Fruit fly (Drosophila melanogaster): ENCODE measurements around the gene Hex-t1.
A peak's percentile ranks its signal among the peaks of the same experiment; 100 is the strongest.

Gene Hex-t1

DNA sequence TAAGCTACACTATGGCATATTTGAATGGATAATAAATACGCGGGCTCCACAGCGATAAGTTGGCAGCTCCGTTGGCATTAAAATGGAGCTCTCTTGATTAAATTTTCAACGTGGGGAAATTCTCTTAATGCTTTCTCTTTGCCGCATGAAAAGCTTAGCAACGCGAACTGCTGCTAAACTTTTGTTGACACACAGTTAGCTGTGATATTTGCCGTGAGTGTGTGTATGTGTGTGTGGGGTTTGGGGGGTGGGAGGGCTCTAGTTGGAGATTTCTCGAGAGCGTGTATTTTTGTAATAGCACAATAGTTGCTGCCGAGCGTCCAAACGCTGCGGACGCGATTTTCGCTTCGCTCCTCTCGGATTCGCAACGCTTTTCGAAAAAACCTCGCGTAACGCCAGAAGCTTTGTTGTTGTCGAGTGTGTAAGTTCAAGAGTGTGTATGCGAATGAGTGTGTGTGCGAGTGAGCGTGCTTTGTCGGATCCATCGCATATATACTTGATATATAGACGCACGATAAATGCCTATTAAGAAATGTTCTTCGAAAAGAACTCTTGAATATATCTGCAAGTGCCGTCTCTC, 12.4 kb downstream of the Hex-t1 start, which contains the start of gene CG5455 (continued):
- TF ChIP-seq CG15514 (GFP tag; optimal IDR thresholded peaks at IDR 0.05) (peak; percentile 73), CG34224 (GFP tag; IDR thresholded peaks at IDR 0.05; ENCODE audit: partially characterized antibody) (peak; percentile 40), PHDP (tag; optimal IDR thresholded peaks at IDR 0.05) (peak; percentile 65), Trl (optimal IDR thresholded peaks at IDR 0.05) (peak; percentile 76 to 90), Trl (GFP tag; optimal IDR thresholded peaks at IDR 0.05) (peak; percentile 17), CG3281 (GFP tag; optimal IDR thresholded peaks at IDR 0.05) (peak; percentile 75), sqz (GFP tag; optimal IDR thresholded peaks at IDR 0.05) (no peak), Dbx (GFP tag; IDR thresholded peaks at IDR 0.05) (peak; percentile 89), Sry-β (GFP tag; optimal IDR thresholded peaks at IDR 0.05) (no peak), CG3407 (GFP tag; optimal IDR thresholded peaks at IDR 0.05) (no peak), wek (GFP tag; optimal IDR thresholded peaks at IDR 0.05) (peak; percentile 72), tap (tag; optimal IDR thresholded peaks at IDR 0.05) (peak; percentile 7), CG12659 (GFP tag; optimal IDR thresholded peaks at IDR 0.05) (peak; percentile 30), Fer1 (GFP tag; optimal IDR thresholded peaks at IDR 0.05) (peak; percentile 74), NC2β (GFP tag; optimal IDR thresholded peaks at IDR 0.05) (no peak), vvl (GFP tag; IDR thresholded peaks at IDR 0.05) (peak; percentile 77), scrt (GFP tag; optimal IDR thresholded peaks at IDR 0.05) (peak; percentile 65), ato (GFP tag; IDR thresholded peaks at IDR 0.05; ENCODE audit: partially characterized antibody) (0 out of 2 replicates have a peak, but pooled peaks have one; percentile 28), gce (GFP tag; IDR thresholded peaks at IDR 0.05) (0 out of 3 replicates have a peak, but pooled peaks have one; percentile 38), CG32532 (GFP tag; IDR thresholded peaks at IDR 0.05) (peak; percentile 69), CG12299 (tag; optimal IDR thresholded peaks at IDR 0.05) (peak; percentile 74), luna (GFP tag; optimal IDR thresholded peaks at IDR 0.05) (peak; percentile 38), Camta (GFP tag; optimal IDR thresholded peaks at IDR 0.05) (no peak), CG12236 (GFP tag; optimal IDR thresholded peaks at IDR 0.05) (no peak), CG8478 (optimal IDR thresholded peaks at IDR 0.05) (no peak), CG11504 (tag; optimal IDR thresholded peaks at IDR 0.05) (peak; percentile 75), CG10321 (GFP tag; IDR thresholded peaks at IDR 0.05) (0 out of 2 replicates have a peak, but pooled peaks have one; percentile 24), caup (GFP tag; optimal IDR thresholded peaks at IDR 0.05; ENCODE audit: severe bottlenecking) (peak; percentile 80), CG9727 (GFP tag; optimal IDR thresholded peaks at IDR 0.05) (peak; percentile 29), CG10654 (GFP tag; optimal IDR thresholded peaks at IDR 0.05) (no peak), CG16863 (GFP tag; optimal IDR thresholded peaks at IDR 0.05) (peak; percentile 30), Rfx (GFP tag; IDR thresholded peaks at IDR 0.05) (peak; percentile 77), eyg (GFP tag; optimal IDR thresholded peaks at IDR 0.05) (peak; percentile 23), CG10565 (GFP tag; optimal IDR thresholded peaks at IDR 0.05) (no peak), CG15479 (GFP tag; optimal IDR thresholded peaks at IDR 0.05) (no peak), CG12219 (GFP tag; optimal IDR thresholded peaks at IDR 0.05) (peak; percentile 38), CG17385 (GFP tag; optimal IDR thresholded peaks at IDR 0.05) (peak; percentile 55), pan (optimal IDR thresholded peaks at IDR 0.05) (no peak), pan (GFP tag; optimal IDR thresholded peaks at IDR 0.05 in 1 of 2, IDR thresholded peaks at IDR 0.05 in 1 of 2) (peak in 1 of 2 experiments; percentile 62), ham (GFP tag; IDR thresholded peaks at IDR 0.05) (0 out of 2 replicates have a peak, but pooled peaks have one; percentile 19), CG17568 (GFP tag; optimal IDR thresholded peaks at IDR 0.05) (peak; percentile 59), CG3163 (GFP tag; optimal IDR thresholded peaks at IDR 0.05) (peak; percentile 100), CG6272 (GFP tag; IDR thresholded peaks at IDR 0.05) (0 out of 2 replicates have a peak, but pooled peaks have one; percentile 13), CG16779 (GFP tag; IDR thresholded peaks at IDR 0.05) (peak; percentile 79), CG14014 (GFP tag; IDR thresholded peaks at IDR 0.05) (peak; percentile 66; the same call in 1 of the 2 replicates), crp (GFP tag; optimal IDR thresholded peaks at IDR 0.05) (peak in 1 of 2 experiments; percentile 76), dmrt99B (tag; optimal IDR thresholded peaks at IDR 0.05) (no peak), CkIIα-i1 (GFP tag; IDR thresholded peaks at IDR 0.05) (0 out of 2 replicates have a peak, but pooled peaks have one; percentile 32), ftz-f1 (GFP tag; optimal IDR thresholded peaks at IDR 0.05) (peak; percentile 81), CG7372 (GFP tag; IDR thresholded peaks at IDR 0.05) (no peak)

All from whole organism, embryonic.